Worm (Caenorhabditis elegans) whole organism, late embryonic: ENCODE data around the gene ZC84.7.

Experiments
- C08G9.2 ChIP-seq: sonication (generic microtip); optimal IDR thresholded peaks from 2 replicates; lab custom pipeline; 2016; ENCODE audit warnings: mild to moderate bottlenecking, missing genetic modification characterization, moderate library complexity, missing compliant biosample characterization
- K02D7.2 ChIP-seq: sonication (generic microtip); optimal IDR thresholded peaks from 2 replicates; lab custom pipeline; 2017; ENCODE audit warnings: mild to moderate bottlenecking, missing genetic modification characterization, missing compliant biosample characterization
- ceh-14 ChIP-seq: sonication (generic microtip); optimal IDR thresholded peaks from 2 replicates; lab custom pipeline; 2016; ENCODE audit warnings: missing genotype, missing genetic modification characterization, missing compliant biosample characterization
- ceh-18 ChIP-seq: sonication (generic microtip); optimal IDR thresholded peaks from 2 replicates; lab custom pipeline; 2016; ENCODE audit warnings: missing genetic modification characterization, missing compliant biosample characterization
- ceh-2 ChIP-seq: sonication (generic microtip); optimal IDR thresholded peaks from 2 replicates; lab custom pipeline; 2016; ENCODE audit warnings: missing genotype, missing genetic modification characterization, missing compliant biosample characterization
- ceh-22 ChIP-seq: sonication (generic microtip); optimal IDR thresholded peaks from 2 replicates; lab custom pipeline; 2017; ENCODE audit warnings: missing biosample characterization, missing genetic modification characterization
- ceh-34 ChIP-seq: sonication (generic microtip); optimal IDR thresholded peaks from 2 replicates; lab custom pipeline; 2016; ENCODE audit warnings: mild to moderate bottlenecking, missing genetic modification characterization, missing compliant biosample characterization
- ceh-48 ChIP-seq: sonication (generic microtip); optimal IDR thresholded peaks from 2 replicates; lab custom pipeline; 2016; ENCODE audit warnings: missing genetic modification characterization, inconsistent platforms, missing compliant biosample characterization
- ceh-9 ChIP-seq: sonication (generic microtip); optimal IDR thresholded peaks from 2 replicates; lab custom pipeline; 2016; ENCODE audit warnings: mild to moderate bottlenecking, missing genetic modification characterization, inconsistent platforms, missing compliant biosample characterization
- elt-2 ChIP-seq: sonication (generic microtip); optimal IDR thresholded peaks from 2 replicates; lab custom pipeline; 2016; ENCODE audit warnings: missing genetic modification reagents, missing genetic modification characterization, missing compliant biosample characterization
- ets-4 ChIP-seq: sonication (generic microtip); optimal IDR thresholded peaks from 2 replicates; lab custom pipeline; 2016; ENCODE audit warnings: missing genetic modification characterization, missing compliant biosample characterization
- eyg-1 ChIP-seq: sonication (generic microtip); optimal IDR thresholded peaks from 2 replicates; lab custom pipeline; 2016; ENCODE audit warnings: missing genotype, missing genetic modification characterization, missing compliant biosample characterization
- fax-1 ChIP-seq: sonication (generic microtip); optimal IDR thresholded peaks from 2 replicates; lab custom pipeline; 2016; ENCODE audit warnings: missing genotype, missing genetic modification characterization, missing compliant biosample characterization
- fkh-6 ChIP-seq: sonication (generic microtip); optimal IDR thresholded peaks from 2 replicates; lab custom pipeline; 2016; ENCODE audit warnings: missing genetic modification characterization, missing compliant biosample characterization
- gmeb-2 ChIP-seq: sonication (generic microtip); optimal IDR thresholded peaks from 2 replicates; lab custom pipeline; 2016; ENCODE audit warnings: missing genetic modification characterization, inconsistent platforms, missing compliant biosample characterization
- hlh-13 ChIP-seq: fragments of 200-800 bp; sonication (Bioruptor generic); optimal IDR thresholded peaks from 2 replicates; lab custom pipeline; 2018; ENCODE audit warnings: mild to moderate bottlenecking, missing genetic modification characterization, missing compliant biosample characterization
- hlh-30 ChIP-seq: sonication (generic microtip); optimal IDR thresholded peaks from 2 replicates; lab custom pipeline; 2017; ENCODE audit warnings: antibody characterized with exemption, missing genetic modification characterization, missing compliant biosample characterization; ENCODE audit not compliant: insufficient read depth
- hlh-8 ChIP-seq: sonication (generic microtip); optimal IDR thresholded peaks from 2 replicates; lab custom pipeline; 2016; ENCODE audit warnings: missing genotype, missing genetic modification characterization, missing compliant biosample characterization
- madf-2 ChIP-seq: sonication (generic microtip); optimal IDR thresholded peaks from 2 replicates; lab custom pipeline; 2017; ENCODE audit warnings: missing genetic modification characterization, missing compliant biosample characterization
- mec-3 ChIP-seq: sonication (generic microtip); optimal IDR thresholded peaks from 2 replicates; lab custom pipeline; 2016; ENCODE audit warnings: borderline replicate concordance, missing genetic modification characterization, missing compliant biosample characterization
- nfya-1 ChIP-seq: sonication (generic microtip); optimal IDR thresholded peaks from 2 replicates; lab custom pipeline; 2017; ENCODE audit warnings: missing genetic modification characterization, mild to moderate bottlenecking, missing compliant biosample characterization, antibody characterized with exemption, moderate library complexity
- nhr-11 ChIP-seq: fragments of 150-350 bp; optimal IDR thresholded peaks from 2 replicates; lab custom pipeline; 2014; ENCODE audit warnings: missing biosample characterization, missing genetic modification characterization
- npax-4 ChIP-seq: sonication (generic microtip); optimal IDR thresholded peaks from 2 replicates; lab custom pipeline; 2016; ENCODE audit warnings: missing genetic modification characterization, missing compliant biosample characterization
- pqm-1 ChIP-seq: sonication (generic microtip); optimal IDR thresholded peaks from 2 replicates; lab custom pipeline; 2016; ENCODE audit warnings: missing genetic modification characterization, missing compliant biosample characterization
- pros-1 ChIP-seq: fragments of 150-350 bp; optimal IDR thresholded peaks from 2 replicates; lab custom pipeline; 2014; ENCODE audit warnings: missing biosample characterization, missing genetic modification reagents, missing genetic modification characterization
- ref-2 ChIP-seq: sonication (generic microtip); optimal IDR thresholded peaks from 2 replicates; lab custom pipeline; 2016; ENCODE audit warnings: missing genetic modification characterization, missing compliant biosample characterization
- rnt-1 ChIP-seq: sonication (generic microtip); optimal IDR thresholded peaks from 2 replicates; lab custom pipeline; 2016; ENCODE audit warnings: missing genetic modification characterization, missing compliant biosample characterization
- tbx-7 ChIP-seq: sonication (generic microtip); optimal IDR thresholded peaks from 2 replicates; lab custom pipeline; 2016; ENCODE audit warnings: missing genotype, missing genetic modification characterization, missing compliant biosample characterization
- unc-42 ChIP-seq: sonication (generic microtip); optimal IDR thresholded peaks from 2 replicates; lab custom pipeline; 2016; ENCODE audit warnings: missing genotype, missing genetic modification characterization, missing compliant biosample characterization
- unc-55 ChIP-seq: sonication (generic microtip); optimal IDR thresholded peaks from 2 replicates; lab custom pipeline; 2017; ENCODE audit warnings: missing biosample characterization, missing genetic modification reagents, missing genetic modification characterization
- unc-86 ChIP-seq: sonication (generic microtip); optimal IDR thresholded peaks from 2 replicates; lab custom pipeline; 2016; ENCODE audit warnings: missing genetic modification characterization, missing compliant biosample characterization
- zip-5 ChIP-seq: sonication (generic microtip); optimal IDR thresholded peaks from 2 replicates; lab custom pipeline; 2016; ENCODE audit warnings: missing genetic modification characterization, missing compliant biosample characterization
- ztf-16 ChIP-seq: sonication (generic microtip); optimal IDR thresholded peaks from 2 replicates; lab custom pipeline; 2017; ENCODE audit warnings: missing genetic modification characterization, missing compliant biosample characterization

Gene ZC84.7

ce11 chrIII:9143911-9144310 is 41.9 kb upstream of the ZC84.7 start, which contains the start of gene ZK512.11:
TSS of gene ZK512.11 (plus strand) at chrIII:9144211.
- TF ChIP-seq nfya-1 (tag; lab: Kevin White, UChicago) (peak; percentile 7), unc-42 (peak; percentile 64), ceh-48 (tag; lab: Kevin White, UChicago) (peak; percentile 69), hlh-8 (tag; lab: Kevin White, UChicago) (no peak)

ce11 chrIII:9144744-9145390 is 41.0 kb upstream of the ZC84.7 start, which contains the start of the genes ZK512.2 and ZK512.4:
TSS of gene ZK512.2 (minus strand) at chrIII:9144794.
TSS of gene ZK512.4 (plus strand) at chrIII:9145340.
- TF ChIP-seq unc-86: no peak
- no peak for TF ChIP-seq ztf-16 (tag; lab: Kevin White, UChicago)
- no peak for TF ChIP-seq ceh-48 (tag; lab: Kevin White, UChicago)
- TF ChIP-seq unc-42: peak; percentile 8
- no peak for TF ChIP-seq ceh-34 (tag; lab: Kevin White, UChicago)
- no peak for TF ChIP-seq eyg-1 (tag; lab: Kevin White, UChicago)

ce11 chrIII:9145765-9146164 is 40.1 kb upstream of the ZC84.7 start, which contains the start of gene ZK512.8:
TSS of gene ZK512.8 (plus strand) at chrIII:9146065.
- no peak for TF ChIP-seq nhr-11 (tag; lab: Kevin White, UChicago)
- no peak for TF ChIP-seq hlh-13 (GFP tag; lab: Kevin White, UChicago)
- no peak for TF ChIP-seq mec-3
- TF ChIP-seq C08G9.2 (tag; lab: Kevin White, UChicago): no peak
- TF ChIP-seq madf-2 (tag; lab: Kevin White, UChicago): no peak
- no peak for TF ChIP-seq ceh-2 (tag; lab: Kevin White, UChicago)
- TF ChIP-seq fkh-6 (tag; lab: Kevin White, UChicago): no peak
- no peak for TF ChIP-seq pqm-1
- no peak for TF ChIP-seq gmeb-2
- no peak for TF ChIP-seq npax-4

ce11 chrIII:9149132-9149531 is 36.7 kb upstream of the ZC84.7 start:
- TF ChIP-seq K02D7.2 (no peak), fax-1 (tag; lab: Kevin White, UChicago) (no peak), fkh-6 (tag; lab: Kevin White, UChicago) (no peak), ceh-9 (no peak), ceh-14 (no peak), nhr-11 (tag; lab: Kevin White, UChicago) (no peak), ets-4 (no peak), hlh-13 (GFP tag; lab: Kevin White, UChicago) (no peak), zip-5 (tag; lab: Kevin White, UChicago) (no peak), rnt-1 (no peak)
- TF ChIP-seq, all 69 proteins: peak for 0

ce11 chrIII:9151782-9152181 is 34.0 kb upstream of the ZC84.7 start:
- TF ChIP-seq nfya-1 (tag; lab: Kevin White, UChicago): peak; percentile 33
- TF ChIP-seq hlh-30 (tag; lab: Kevin White, UChicago): no peak
- TF ChIP-seq ceh-18 (tag; lab: Kevin White, UChicago): peak; percentile 19
- TF ChIP-seq, all 69 proteins: peak for 2

ce11 chrIII:9152950-9153349 is 32.9 kb upstream of the ZC84.7 start:
- no peak for TF ChIP-seq pros-1

- TF ChIP-seq ceh-14 (no peak), ref-2 (tag; lab: Kevin White, UChicago) (no peak), fkh-6 (tag; lab: Kevin White, UChicago) (no peak), tbx-7 (no peak), madf-2 (tag; lab: Kevin White, UChicago) (no peak), K02D7.2 (no peak), gmeb-2 (no peak), nfya-1 (tag; lab: Kevin White, UChicago) (no peak), elt-2 (tag; lab: Kevin White, UChicago) (no peak), ceh-22 (no peak), unc-55 (GFP tag; lab: Kevin White, UChicago) (no peak), mec-3 (no peak), ceh-48 (tag; lab: Kevin White, UChicago) (no peak)
These were observed 32.0 kb upstream of the ZC84.7 start, which contains the start of gene nhl-1 for ce11 chrIII:9153809-9154208. TSS of gene nhl-1 (minus strand) at chrIII:9153909.
